Worm (Caenorhabditis elegans) whole organism, L4/young adult: ENCODE results near the gene F44G3.7.

Experiments used
- dao-5 ChIP-seq: sonication (generic microtip); optimal IDR thresholded peaks from 2 replicates; lab custom pipeline; 2016; ENCODE audit warnings: missing genotype, missing genetic modification characterization, moderate library complexity, missing compliant biosample characterization
- him-1 ChIP-seq: sonication (generic microtip); optimal IDR thresholded peaks from 2 replicates; lab custom pipeline; 2016; ENCODE audit warnings: missing genotype, missing genetic modification reagents, missing genetic modification characterization, missing compliant biosample characterization

DNA sequence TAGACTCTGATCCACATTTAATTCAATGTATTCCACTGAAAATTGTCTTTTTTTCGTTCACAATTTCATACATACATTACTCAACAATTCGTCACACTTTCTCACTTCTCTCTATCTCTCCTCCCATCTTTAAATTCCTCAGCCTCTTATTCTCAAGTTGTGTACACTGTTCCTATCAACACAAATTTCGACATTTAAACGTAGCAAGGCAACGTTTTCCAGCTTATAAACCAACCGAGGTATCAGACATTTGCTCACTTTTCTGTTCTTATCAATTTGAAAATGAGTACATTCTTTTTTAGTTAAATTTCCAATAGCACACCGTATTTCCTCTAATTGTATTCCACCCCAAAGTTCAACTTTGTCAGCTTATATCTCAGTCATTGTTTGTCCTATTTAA, 16.0 kb downstream of the F44G3.7 start, which contains the start of gene skr-3:
- TF ChIP-seq dao-5 (tag; lab: Kevin White, UChicago) (no peak), him-1 (tag; lab: Kevin White, UChicago) (no peak)
